Fruit fly (Drosophila melanogaster) whole organism, adult: ENCODE results near the gene CG42590.

Experiments
- CG1620 ChIP-seq: fragments of 200-800 bp; sonication (Bioruptor generic); optimal IDR thresholded peaks from 2 replicates; lab custom pipeline; 2016; ENCODE audit warnings: missing biosample characterization, missing genetic modification characterization
- CG7101 ChIP-seq: fragments of 200-800 bp; sonication (Bioruptor generic); optimal IDR thresholded peaks from 2 replicates; lab custom pipeline; 2018; ENCODE audit warnings: missing biosample characterization, mild to moderate bottlenecking, missing genetic modification characterization, moderate library complexity
- Clk ChIP-seq: fragments of 200-800 bp; sonication (Bioruptor generic); optimal IDR thresholded peaks from 2 replicates; lab custom pipeline; 2017; ENCODE audit warnings: missing biosample characterization, missing genetic modification characterization
- cic ChIP-seq: fragments of 200-800 bp; sonication (Bioruptor generic); optimal IDR thresholded peaks from 2 replicates; lab custom pipeline; 2017; ENCODE audit warnings: missing biosample characterization, mild to moderate bottlenecking, missing genetic modification characterization, moderate library complexity
- pad ChIP-seq: fragments of 200-800 bp; sonication (Bioruptor generic); optimal IDR thresholded peaks from 3 replicates; lab custom pipeline; 2017; ENCODE audit warnings: missing biosample characterization, missing genetic modification characterization, mild to moderate bottlenecking, moderate library complexity, missing genetic modification reagents

DNA sequence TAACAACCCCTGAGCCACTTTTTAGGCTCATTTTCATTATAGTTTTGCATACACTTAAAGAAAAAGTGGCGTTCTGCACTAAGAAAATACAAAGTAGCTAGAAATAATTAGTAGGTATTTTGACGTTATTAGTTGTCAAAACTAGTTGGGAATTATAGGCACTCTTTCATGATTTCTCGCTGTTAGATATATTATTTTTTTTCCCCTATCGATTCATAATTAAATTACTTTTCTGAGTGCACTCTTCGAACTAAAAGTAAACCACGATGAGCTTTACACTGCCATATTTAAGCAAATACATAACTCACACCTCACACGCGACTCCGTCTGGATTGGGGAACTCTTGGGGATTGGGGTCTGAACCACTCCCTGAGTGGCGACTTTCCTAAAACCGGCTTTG is 3.7 kb upstream of the CG42590 start:
- TF ChIP-seq pad (GFP tag; lab: Kevin White, UChicago): no peak
- TF ChIP-seq CG7101 (tag; lab: Kevin White, UChicago): peak; percentile 15
- no peak for TF ChIP-seq CG1620 (GFP tag; lab: Kevin White, UChicago)
- no peak for TF ChIP-seq cic (GFP tag; lab: Kevin White, UChicago)
- no peak for TF ChIP-seq Clk (GFP tag; lab: Kevin White, UChicago)
